Worm (Caenorhabditis elegans) whole organism, L2 larva: Measurements from ENCODE around the gene B0272.3.

Experiments used
- C34F6.9 ChIP-seq: fragments of 150-350 bp; optimal IDR thresholded peaks from 2 replicates; lab custom pipeline; 2014; ENCODE audit warnings: missing biosample characterization, missing genetic modification characterization
- F13H6.1 ChIP-seq: sonication (generic microtip); optimal IDR thresholded peaks from 2 replicates; lab custom pipeline; 2016; ENCODE audit warnings: missing genetic modification characterization, missing compliant biosample characterization
- R02D3.7 ChIP-seq: fragments of 150-350 bp; optimal IDR thresholded peaks from 2 replicates; lab custom pipeline; 2014; ENCODE audit warnings: missing biosample characterization, missing genetic modification characterization
- ZK546.5 ChIP-seq: sonication (generic microtip); optimal IDR thresholded peaks from 2 replicates; lab custom pipeline; 2017; ENCODE audit warnings: missing biosample characterization, missing genetic modification characterization
- ceh-82 ChIP-seq: fragments of 150-350 bp; optimal IDR thresholded peaks from 2 replicates; lab custom pipeline; 2014; ENCODE audit warnings: missing biosample characterization, missing genetic modification characterization
- crh-2 ChIP-seq: sonication (generic microtip); optimal IDR thresholded peaks from 2 replicates; lab custom pipeline; 2017; ENCODE audit warnings: missing biosample characterization, missing genetic modification characterization
- egl-27 ChIP-seq: sonication (generic microtip); optimal IDR thresholded peaks from 3 replicates; lab custom pipeline; 2017; ENCODE audit warnings: missing biosample characterization, missing genetic modification reagents, missing genetic modification characterization
- elt-1 ChIP-seq: fragments of 150-350 bp; optimal IDR thresholded peaks from 2 replicates; lab custom pipeline; 2014; ENCODE audit warnings: missing biosample characterization, missing genetic modification characterization
- elt-3 ChIP-seq: sonication (generic microtip); optimal IDR thresholded peaks from 2 replicates; lab custom pipeline; 2017; ENCODE audit warnings: missing biosample characterization, missing genetic modification characterization
- fos-1 ChIP-seq: fragments of 150-350 bp; optimal IDR thresholded peaks from 2 replicates; lab custom pipeline; 2014; ENCODE audit warnings: missing biosample characterization, missing genetic modification characterization
- gmeb-1 ChIP-seq: fragments of 150-350 bp; optimal IDR thresholded peaks from 2 replicates; lab custom pipeline; 2014; ENCODE audit warnings: missing biosample characterization, missing genetic modification characterization
- lin-11 ChIP-seq: fragments of 150-350 bp; sonication (generic microtip); optimal IDR thresholded peaks from 2 replicates; lab custom pipeline; 2014; ENCODE audit warnings: missing biosample characterization, missing genetic modification characterization, inconsistent platforms, mixed read lengths
- lin-13 ChIP-seq: fragments of 150-350 bp; optimal IDR thresholded peaks from 2 replicates; lab custom pipeline; 2014; ENCODE audit warnings: missing biosample characterization, missing genetic modification reagents, missing genetic modification characterization
- lin-39 ChIP-seq: fragments of 150-350 bp; optimal IDR thresholded peaks from 2 replicates; lab custom pipeline; 2014; ENCODE audit warnings: missing biosample characterization, missing genetic modification reagents, missing genetic modification characterization
- lsy-2 ChIP-seq, 2 experiments: fragments of 150-350 bp in 1 of 2; sonication (generic microtip) in 1 of 2; optimal IDR thresholded peaks; 2 replicates each; lab custom pipeline; 2014 to 2017; ENCODE audit warnings: missing biosample characterization in 2 of 2, missing genetic modification characterization in 2 of 2
- mab-5 ChIP-seq: fragments of 150-350 bp; optimal IDR thresholded peaks from 2 replicates; lab custom pipeline; 2014; ENCODE audit warnings: missing biosample characterization, missing genetic modification characterization
- mbf-1 ChIP-seq: sonication (generic microtip); optimal IDR thresholded peaks from 2 replicates; lab custom pipeline; 2017; ENCODE audit warnings: missing biosample characterization, missing genetic modification characterization
- nhr-10 ChIP-seq: sonication (generic microtip); optimal IDR thresholded peaks from 2 replicates; lab custom pipeline; 2017; ENCODE audit warnings: missing biosample characterization, missing genetic modification characterization
- nhr-11 ChIP-seq: fragments of 150-350 bp; optimal IDR thresholded peaks from 2 replicates; lab custom pipeline; 2014; ENCODE audit warnings: missing biosample characterization, missing genetic modification characterization
- nhr-12 ChIP-seq: fragments of 150-350 bp; optimal IDR thresholded peaks from 2 replicates; lab custom pipeline; 2014; ENCODE audit warnings: missing biosample characterization, missing genetic modification characterization
- nhr-129 ChIP-seq: fragments of 150-350 bp; optimal IDR thresholded peaks from 2 replicates; lab custom pipeline; 2014; ENCODE audit warnings: missing biosample characterization, missing genetic modification characterization
- nhr-25 ChIP-seq: fragments of 150-350 bp; sonication (generic microtip); optimal IDR thresholded peaks from 3 replicates; lab custom pipeline; 2014; ENCODE audit warnings: missing biosample characterization, missing genetic modification characterization
- nhr-6 ChIP-seq: fragments of 150-350 bp; optimal IDR thresholded peaks from 2 replicates; lab custom pipeline; 2014; ENCODE audit warnings: missing biosample characterization, missing genetic modification characterization
- peb-1 ChIP-seq: fragments of 150-350 bp; optimal IDR thresholded peaks from 2 replicates; lab custom pipeline; 2014; ENCODE audit warnings: missing biosample characterization, missing genetic modification characterization
- sem-4 ChIP-seq: fragments of 150-350 bp; optimal IDR thresholded peaks from 2 replicates; lab custom pipeline; 2014; ENCODE audit warnings: missing biosample characterization, missing genetic modification reagents, missing genetic modification characterization
- sma-3 ChIP-seq: sonication (generic microtip); optimal IDR thresholded peaks from 2 replicates; lab custom pipeline; 2016; ENCODE audit warnings: missing genetic modification reagents, missing genetic modification characterization, missing compliant biosample characterization
- sma-9 ChIP-seq, 2 experiments: fragments of 150-350 bp in 1 of 2; sonication (generic microtip) in 1 of 2; optimal IDR thresholded peaks; 2 replicates each; lab custom pipeline; 2014 to 2016; ENCODE audit warnings: missing genetic modification characterization in 2 of 2, mild to moderate bottlenecking in 1 of 2, missing biosample characterization in 1 of 2, missing compliant biosample characterization in 1 of 2, missing genetic modification reagents in 1 of 2, moderate library complexity in 1 of 2
- snpc-4 ChIP-seq: fragments of 150-350 bp; optimal IDR thresholded peaks from 2 replicates; lab custom pipeline; 2014; ENCODE audit warnings: missing biosample characterization, missing genetic modification characterization
- unc-39 ChIP-seq: fragments of 150-350 bp; optimal IDR thresholded peaks from 2 replicates; lab custom pipeline; 2014; ENCODE audit warnings: missing biosample characterization, missing genetic modification characterization
- unc-55 ChIP-seq: fragments of 150-350 bp; sonication (generic microtip); optimal IDR thresholded peaks from 3 replicates; lab custom pipeline; 2014; ENCODE audit warnings: missing biosample characterization, missing genetic modification reagents, missing genetic modification characterization
- unc-62 ChIP-seq: fragments of 150-350 bp; optimal IDR thresholded peaks from 2 replicates; lab custom pipeline; 2014; ENCODE audit warnings: missing biosample characterization, missing genetic modification reagents, missing genetic modification characterization
- zag-1 ChIP-seq: fragments of 150-350 bp; optimal IDR thresholded peaks from 2 replicates; lab custom pipeline; 2014; ENCODE audit warnings: missing biosample characterization, missing genetic modification characterization

Gene B0272.3

ce11 chrX:9441512-9441911, 10.3 kb downstream of the B0272.3 start, which contains the start of gene memb-1:
Gene memb-1 (minus strand): TSS chrX:9441571.
- TF ChIP-seq sma-3 (GFP tag; lab: Kevin White, UChicago) (peak; percentile 38), egl-27 (tag; lab: Kevin White, UChicago) (peak; percentile 28), sem-4 (peak; percentile 54), sma-9 (GFP tag; optimal IDR thresholded peaks at IDR 0.05; lab: Kevin White, UChicago) (peak; percentile 78), sma-9 (tag; optimal IDR thresholded peaks at IDR 0.05; lab: Kevin White, UChicago) (no peak), peb-1 (tag; lab: Kevin White, UChicago) (no peak), zag-1 (tag; lab: Kevin White, UChicago) (peak; percentile 26), fos-1 (tag; lab: Kevin White, UChicago) (peak; percentile 93), snpc-4 (tag; lab: Kevin White, UChicago) (peak; percentile 13), gmeb-1 (peak; percentile 56), C34F6.9 (tag; lab: Kevin White, UChicago) (peak; percentile 74), elt-1 (no peak), unc-62 (GFP tag; lab: Kevin White, UChicago) (no peak), lin-11 (tag; lab: Kevin White, UChicago) (peak; percentile 10), nhr-129 (tag; lab: Kevin White, UChicago) (peak; percentile 81), crh-2 (tag; lab: Kevin White, UChicago) (peak; percentile 90), F13H6.1 (tag; lab: Kevin White, UChicago) (peak; percentile 28), R02D3.7 (no peak), lin-13 (GFP tag; lab: Kevin White, UChicago) (peak; percentile 62), nhr-25 (tag; lab: Kevin White, UChicago) (peak; percentile 63), unc-39 (tag; lab: Kevin White, UChicago) (no peak), nhr-12 (tag; lab: Kevin White, UChicago) (no peak), unc-55 (GFP tag; lab: Kevin White, UChicago) (peak; percentile 81), elt-3 (no peak), mab-5 (peak; percentile 31), lsy-2 (tag; optimal IDR thresholded peaks at IDR 0.05; lab: Kevin White, UChicago) (peak in 1 of 2 experiments; percentile 72)

- TF ChIP-seq nhr-6 (tag; lab: Kevin White, UChicago) (no peak), lin-11 (tag; lab: Kevin White, UChicago) (no peak), sem-4 (no peak), crh-2 (tag; lab: Kevin White, UChicago) (no peak)
These were observed 12.6 kb downstream of the B0272.3 start for ce11 chrX:9443871-9444270.

- no peak for TF ChIP-seq elt-3
- TF ChIP-seq lin-39 (tag; lab: Kevin White, UChicago) = no peak
- peak; percentile 96 for TF ChIP-seq fos-1 (tag; lab: Kevin White, UChicago)
- no peak for TF ChIP-seq nhr-11 (tag; lab: Kevin White, UChicago)
- TF ChIP-seq nhr-129 (tag; lab: Kevin White, UChicago) = no peak
- peak; percentile 6 for TF ChIP-seq nhr-25 (tag; lab: Kevin White, UChicago)
- TF ChIP-seq, all 48 proteins: peak for 2
These were observed 15.0 kb downstream of the B0272.3 start, which contains the start of gene ZK899.1 for ce11 chrX:9446177-9446694. Gene ZK899.1 (plus strand): TSS chrX:9446644.

ce11 chrX:9449330-9449729, 18.1 kb downstream of the B0272.3 start, which contains the start of gene ZK899.7:
Gene ZK899.7 (minus strand): TSS chrX:9449430.
- TF ChIP-seq unc-55 (GFP tag; lab: Kevin White, UChicago) = no peak
- no peak for TF ChIP-seq elt-3
- no peak for TF ChIP-seq ceh-82 (tag; lab: Kevin White, UChicago)
- no peak for TF ChIP-seq mbf-1 (tag; lab: Kevin White, UChicago)

- TF ChIP-seq nhr-25 (tag; lab: Kevin White, UChicago) (no peak), lin-39 (tag; lab: Kevin White, UChicago) (no peak), sem-4 (no peak), F13H6.1 (tag; lab: Kevin White, UChicago) (no peak), peb-1 (tag; lab: Kevin White, UChicago) (no peak), egl-27 (tag; lab: Kevin White, UChicago) (no peak), lsy-2 (tag; optimal IDR thresholded peaks at IDR 0.05; lab: Kevin White, UChicago) (no peak), nhr-10 (tag; lab: Kevin White, UChicago) (no peak), ZK546.5 (tag; lab: Kevin White, UChicago) (no peak)
These were observed 20.8 kb downstream of the B0272.3 start, which contains the start of gene ZK899.2 for ce11 chrX:9451944-9452453. Gene ZK899.2 (minus strand): TSS chrX:9451994.
